Worm (Caenorhabditis elegans): Measurements from ENCODE around the gene pcrg-1.

pcrg-1 gene

DNA sequence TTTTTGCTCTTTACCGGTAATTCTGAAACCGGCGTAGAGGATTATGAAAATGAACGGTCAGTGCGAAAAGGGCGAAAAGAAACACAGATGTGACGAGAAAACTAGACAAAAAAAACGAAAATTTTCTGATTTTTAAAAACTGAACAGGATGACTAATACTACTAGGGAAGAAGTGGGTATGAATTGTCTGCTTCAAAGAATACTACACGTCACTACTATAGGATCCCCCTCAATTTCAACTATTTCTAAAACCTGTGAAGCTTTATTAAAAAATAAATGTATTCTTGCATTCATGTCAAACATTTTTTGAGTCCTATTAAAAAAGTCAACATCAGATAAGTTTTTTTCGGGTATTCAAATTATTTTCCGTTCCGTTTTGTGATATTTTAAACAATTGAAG is 23.7 kb downstream of the pcrg-1 start:
- TF ChIP-seq nhr-237 (tag; optimal IDR thresholded peaks at IDR 0.05) (no peak), aly-2 (tag; optimal IDR thresholded peaks at IDR 0.05) (no peak), isw-1 (GFP tag; IDR thresholded peaks at IDR 0.05) (no peak), C16A3.4 (tag; optimal IDR thresholded peaks at IDR 0.05) (no peak), fkh-10 (GFP tag; optimal IDR thresholded peaks at IDR 0.05) (no peak), ceh-82 (tag; optimal IDR thresholded peaks at IDR 0.05) (no peak), nhr-20 (tag; optimal IDR thresholded peaks at IDR 0.05) (no peak)

ce11 chrII:7225864-7226522 is 25.6 kb downstream of the pcrg-1 start, which contains the start of gene clh-3:
Gene clh-3 (minus strand): TSS chrII:7225914.
- TF ChIP-seq ceh-8 (GFP tag; optimal IDR thresholded peaks at IDR 0.05) (no peak), ztf-4 (tag; optimal IDR thresholded peaks at IDR 0.05) (no peak), pax-3 (tag; optimal IDR thresholded peaks at IDR 0.05) (no peak), fos-1 (tag; optimal IDR thresholded peaks at IDR 0.05) (no peak), mef-2 (tag; optimal IDR thresholded peaks at IDR 0.05) (no peak), nhr-77 (tag; optimal IDR thresholded peaks at IDR 0.05) (no peak), rnt-1 (tag; optimal IDR thresholded peaks at IDR 0.05) (no peak), hlh-4 (tag; optimal IDR thresholded peaks at IDR 0.05) (no peak), nhr-85 (tag) (no peak), swsn-7 (tag; optimal IDR thresholded peaks at IDR 0.05) (no peak), zag-1 (tag; optimal IDR thresholded peaks at IDR 0.05) (no peak), grh-1 (GFP tag; IDR thresholded peaks at IDR 0.05) (no peak), pqm-1 (tag; optimal IDR thresholded peaks at IDR 0.05) (no peak), nhr-237 (tag; optimal IDR thresholded peaks at IDR 0.05) (no peak), xbp-1 (tag; optimal IDR thresholded peaks at IDR 0.05) (no peak), F16B12.6 (tag; optimal IDR thresholded peaks at IDR 0.05) (no peak)

DNA sequence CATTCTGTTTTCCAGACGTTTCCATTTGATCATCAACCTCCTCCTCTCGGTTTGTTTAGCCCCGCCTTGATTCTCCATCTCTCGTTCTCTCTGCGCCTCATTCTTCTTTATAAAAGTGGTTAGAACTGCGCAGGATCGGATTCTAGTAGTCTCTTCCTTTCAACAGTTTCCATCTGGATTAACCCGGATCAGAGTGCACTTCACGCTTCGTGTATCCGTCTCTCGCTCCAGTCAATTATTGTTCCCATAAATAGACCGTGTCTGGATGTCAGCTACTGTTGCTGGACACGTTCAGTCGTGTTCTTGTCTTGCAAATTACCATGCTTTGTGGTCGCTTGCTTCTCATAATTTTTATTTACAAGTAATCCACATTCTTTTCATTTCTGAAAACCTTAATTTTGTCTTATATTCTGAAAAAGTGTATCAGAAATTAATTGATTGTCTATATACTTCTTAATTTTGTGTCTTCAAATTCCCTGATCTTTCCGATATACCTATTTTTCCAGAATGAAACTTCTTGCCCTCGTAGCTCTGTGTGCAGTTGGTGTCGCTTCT is 28.4 kb downstream of the pcrg-1 start, which contains the start of gene F32A5.4:
Gene F32A5.4, plus strand, starts transcription at position 505 of the 555 bp plus-strand sequence.
- TF ChIP-seq swsn-7 (tag; optimal IDR thresholded peaks at IDR 0.05) = peak; percentile 19
- TF ChIP-seq grh-1 (GFP tag; IDR thresholded peaks at IDR 0.05) = peak; percentile 38
- peak; percentile 22 for TF ChIP-seq lin-14 (GFP tag; optimal IDR thresholded peaks at IDR 0.05)
- peak; percentile 4 for TF ChIP-seq mep-1 (tag; optimal IDR thresholded peaks at IDR 0.05)
- peak; percentile 69 for TF ChIP-seq nhr-85 (tag)
- TF ChIP-seq irx-1 (tag; optimal IDR thresholded peaks at IDR 0.05) = no peak
- no peak for TF ChIP-seq aly-2 (tag; optimal IDR thresholded peaks at IDR 0.05)
- peak; percentile 40 for TF ChIP-seq blmp-1 (tag; optimal IDR thresholded peaks at IDR 0.05)
- peak; percentile 6 for TF ChIP-seq ama-1 (optimal IDR thresholded peaks at IDR 0.05)
- peak; percentile 4 for TF ChIP-seq nhr-71 (tag; optimal IDR thresholded peaks at IDR 0.05)
- no peak for TF ChIP-seq efl-1 (optimal IDR thresholded peaks at IDR 0.05)
- TF ChIP-seq efl-1 (GFP tag; optimal IDR thresholded peaks at IDR 0.05 in 1 of 2) = peak in 1 of 2 experiments; percentile 75
- peak; percentile 17 for TF ChIP-seq nhr-20 (tag; optimal IDR thresholded peaks at IDR 0.05)
- no peak for TF ChIP-seq pqm-1 (tag; optimal IDR thresholded peaks at IDR 0.05)

- TF ChIP-seq efl-1 (optimal IDR thresholded peaks at IDR 0.05) (no peak), efl-1 (GFP tag; optimal IDR thresholded peaks at IDR 0.05 in 1 of 2) (peak in 1 of 2 experiments; percentile 1), fos-1 (tag; optimal IDR thresholded peaks at IDR 0.05) (no peak), lir-3 (tag; optimal IDR thresholded peaks at IDR 0.05; ENCODE audit: poor library complexity) (no peak), grh-1 (GFP tag; IDR thresholded peaks at IDR 0.05) (0 out of 2 replicates have a peak, but pooled peaks have one; percentile 9), mep-1 (tag; optimal IDR thresholded peaks at IDR 0.05) (peak; percentile 5)
Measured at ce11 chrII:7230684-7231083, 30.3 kb downstream of the pcrg-1 start.

DNA sequence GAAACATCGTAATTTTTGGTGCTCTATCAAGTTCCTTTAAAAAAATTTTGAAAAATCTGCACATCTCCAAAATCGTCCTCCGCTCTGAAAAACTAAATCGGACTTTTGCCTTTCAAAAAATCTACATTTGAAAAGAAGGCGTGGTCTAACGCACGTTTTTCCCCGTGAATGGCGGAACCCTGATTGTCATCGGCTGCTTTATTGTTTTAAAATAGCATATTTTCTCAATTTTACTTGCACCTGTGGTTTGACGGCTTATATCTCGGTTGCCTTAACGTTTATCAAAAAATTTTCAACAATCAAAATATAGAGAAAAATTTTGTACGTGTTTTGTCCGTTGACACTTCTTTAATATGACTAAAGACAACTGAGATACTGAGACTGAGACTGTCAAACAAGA is 31.6 kb downstream of the pcrg-1 start:
- no peak for TF ChIP-seq xbp-1 (tag; optimal IDR thresholded peaks at IDR 0.05)
- peak; percentile 90 for TF ChIP-seq snpc-4 (tag; optimal IDR thresholded peaks at IDR 0.05)
- no peak for TF ChIP-seq pax-3 (tag; optimal IDR thresholded peaks at IDR 0.05)
- no peak for TF ChIP-seq efl-1 (optimal IDR thresholded peaks at IDR 0.05)
- peak in 1 of 2 experiments; percentile 54 for TF ChIP-seq efl-1 (GFP tag; optimal IDR thresholded peaks at IDR 0.05 in 1 of 2)
- TF ChIP-seq nhr-12 (tag; optimal IDR thresholded peaks at IDR 0.05) = no peak
- TF ChIP-seq aha-1 (tag; optimal IDR thresholded peaks at IDR 0.05) = no peak
- no peak for TF ChIP-seq hlh-17 (GFP tag; optimal IDR thresholded peaks at IDR 0.05; ENCODE audit: borderline replicate concordance)
- no peak for TF ChIP-seq C16A3.4 (tag; optimal IDR thresholded peaks at IDR 0.05)

All from whole organism, L1 larva.